Worm (Caenorhabditis elegans): ENCODE data around the gene T01G1.4.

The T01G1.4 gene

DNA sequence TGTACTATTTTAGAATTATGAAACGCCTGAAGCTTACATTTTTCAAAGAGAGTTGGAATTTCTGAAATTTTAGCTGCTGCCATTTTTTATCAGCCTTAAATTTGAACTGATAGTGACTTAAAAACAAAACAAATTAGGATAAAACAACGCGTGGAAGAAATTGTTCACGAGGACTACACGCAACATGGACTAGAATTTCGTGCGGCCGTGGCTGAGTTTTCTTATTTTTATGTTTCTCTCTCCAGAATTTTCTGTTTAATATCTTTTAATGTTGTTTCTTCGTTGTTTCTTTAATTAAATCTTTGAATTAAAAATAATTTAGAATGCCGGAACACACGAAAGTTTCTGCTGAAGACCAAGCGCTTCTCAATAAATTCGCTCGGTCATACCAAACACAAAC is 46.4 kb downstream of the T01G1.4 start, which contains the start of the genes B0035.3, B0035.22 and pfd-4 (continued):
- TF ChIP-seq nhr-237 (tag; optimal IDR thresholded peaks at IDR 0.05) (no peak), mab-5 (tag; optimal IDR thresholded peaks at IDR 0.05) (no peak)

DNA sequence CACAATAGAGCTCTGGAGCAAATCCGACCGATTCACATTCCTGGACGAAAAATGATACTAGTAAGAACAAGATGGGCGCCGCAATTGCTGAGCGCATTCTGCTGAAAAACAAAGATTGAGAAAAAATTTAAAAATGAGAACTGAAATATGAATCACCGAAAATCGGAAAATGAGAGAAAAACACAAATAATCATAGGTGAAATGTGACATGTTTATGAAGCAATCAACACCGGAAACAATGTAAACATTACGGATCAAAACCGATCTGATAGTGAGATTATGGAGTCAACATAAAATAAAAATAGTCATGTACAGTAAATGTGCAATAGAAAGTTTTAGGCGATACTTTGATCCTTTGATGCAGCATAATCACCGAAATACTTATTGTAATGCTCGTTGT is 47.4 kb downstream of the T01G1.4 start, which contains the start of gene dnj-2:
Gene dnj-2, minus strand, starts transcription at position 101 of the 400 bp plus-strand sequence.
- TF ChIP-seq fos-1 (tag; optimal IDR thresholded peaks at IDR 0.05) (no peak), alr-1 (tag; optimal IDR thresholded peaks at IDR 0.05) (no peak), ztf-1 (GFP tag; conservative IDR thresholded peaks at IDR 0.05) (no peak), nhr-129 (tag; optimal IDR thresholded peaks at IDR 0.05) (no peak)

DNA sequence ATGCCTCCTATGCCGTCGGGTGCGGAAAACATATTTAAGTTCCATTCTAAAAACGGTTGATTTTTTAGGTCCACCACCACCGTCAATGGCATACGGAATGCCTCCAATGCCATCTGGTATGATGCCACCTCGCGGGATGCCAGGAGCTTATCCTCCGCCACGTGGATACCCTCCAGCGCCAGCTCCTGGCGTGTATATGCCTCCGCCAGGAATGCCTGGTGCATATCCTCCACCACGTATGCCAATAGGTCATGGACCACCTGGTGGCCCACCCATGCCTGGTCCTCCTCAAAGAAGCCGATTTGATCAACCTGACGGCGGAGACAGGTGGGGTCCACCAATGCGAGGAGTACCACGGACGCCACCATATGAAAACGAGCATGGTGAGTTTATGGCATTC is 49.8 kb downstream of the T01G1.4 start:
- no peak for TF ChIP-seq lin-11 (tag; optimal IDR thresholded peaks at IDR 0.05)
- no peak for TF ChIP-seq lin-13 (GFP tag; optimal IDR thresholded peaks at IDR 0.05)
- no peak for TF ChIP-seq crh-2 (tag; optimal IDR thresholded peaks at IDR 0.05)
- no peak for TF ChIP-seq zag-1 (tag; optimal IDR thresholded peaks at IDR 0.05)
- no peak for TF ChIP-seq mbf-1 (tag; optimal IDR thresholded peaks at IDR 0.05)
- no peak for TF ChIP-seq skn-1 (tag; optimal IDR thresholded peaks at IDR 0.05)
- TF ChIP-seq nhr-129 (tag; optimal IDR thresholded peaks at IDR 0.05): no peak
- no peak for TF ChIP-seq egl-27 (tag; optimal IDR thresholded peaks at IDR 0.05)
- TF ChIP-seq sma-9 (GFP tag; optimal IDR thresholded peaks at IDR 0.05): no peak
- no peak for TF ChIP-seq sma-9 (tag; optimal IDR thresholded peaks at IDR 0.05)
- no peak for TF ChIP-seq alr-1 (tag; optimal IDR thresholded peaks at IDR 0.05)
- TF ChIP-seq nhr-25 (tag; optimal IDR thresholded peaks at IDR 0.05): no peak
- no peak for TF ChIP-seq lin-39 (tag; optimal IDR thresholded peaks at IDR 0.05)
- no peak for TF ChIP-seq snpc-4 (tag; optimal IDR thresholded peaks at IDR 0.05)
- no peak for TF ChIP-seq sma-3 (GFP tag; optimal IDR thresholded peaks at IDR 0.05)
- no peak for TF ChIP-seq nhr-77 (tag; optimal IDR thresholded peaks at IDR 0.05)
- no peak for TF ChIP-seq peb-1 (tag; optimal IDR thresholded peaks at IDR 0.05)
- no peak for TF ChIP-seq mab-5 (tag; optimal IDR thresholded peaks at IDR 0.05)
- no peak for TF ChIP-seq unc-55 (GFP tag; optimal IDR thresholded peaks at IDR 0.05)

DNA sequence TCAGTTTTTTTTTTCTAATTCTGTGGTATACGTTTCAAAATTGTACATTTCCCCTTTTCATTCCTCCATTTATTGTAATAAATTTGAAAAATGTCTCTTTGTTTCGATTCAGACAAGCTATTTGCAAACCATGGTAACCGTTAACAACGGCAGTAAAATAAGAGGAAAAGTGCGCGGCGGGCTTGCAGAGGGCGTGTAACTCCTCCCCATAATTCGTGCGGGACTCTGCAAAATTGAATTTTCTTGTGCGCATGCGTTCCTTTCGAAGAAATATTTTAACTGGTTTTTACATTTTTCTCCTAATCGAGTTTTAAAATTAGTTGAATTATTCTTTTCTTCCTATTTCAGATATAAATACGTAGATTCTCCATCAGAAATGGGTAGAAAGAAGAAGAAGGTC is 50.7 kb downstream of the T01G1.4 start, which contains the start of gene znf-207:
Gene znf-207, plus strand, starts transcription at position 349 of the 400 bp plus-strand sequence.
- TF ChIP-seq sma-9 (GFP tag; optimal IDR thresholded peaks at IDR 0.05) (peak; percentile 27), sma-9 (tag; optimal IDR thresholded peaks at IDR 0.05) (no peak), unc-55 (GFP tag; optimal IDR thresholded peaks at IDR 0.05) (peak; percentile 56), nhr-237 (tag; optimal IDR thresholded peaks at IDR 0.05) (no peak), nhr-129 (tag; optimal IDR thresholded peaks at IDR 0.05) (peak; percentile 43), ztf-1 (GFP tag; conservative IDR thresholded peaks at IDR 0.05) (no peak), sma-3 (GFP tag; optimal IDR thresholded peaks at IDR 0.05) (no peak), nhr-12 (tag; optimal IDR thresholded peaks at IDR 0.05) (no peak), unc-62 (GFP tag; optimal IDR thresholded peaks at IDR 0.05) (no peak), unc-39 (tag; optimal IDR thresholded peaks at IDR 0.05) (no peak), egl-27 (tag; optimal IDR thresholded peaks at IDR 0.05) (no peak), C34F6.9 (tag; optimal IDR thresholded peaks at IDR 0.05) (peak; percentile 57), ZK546.5 (tag; optimal IDR thresholded peaks at IDR 0.05) (no peak), lin-13 (GFP tag; optimal IDR thresholded peaks at IDR 0.05) (peak; percentile 41), blmp-1 (tag; optimal IDR thresholded peaks at IDR 0.05; ENCODE audit: insufficient read depth) (no peak), F13H6.1 (tag; optimal IDR thresholded peaks at IDR 0.05) (peak; percentile 43), fos-1 (tag; optimal IDR thresholded peaks at IDR 0.05) (peak; percentile 4), lsy-2 (tag; optimal IDR thresholded peaks at IDR 0.05) (peak in 1 of 2 experiments; percentile 49), mab-5 (tag; optimal IDR thresholded peaks at IDR 0.05) (no peak), nhr-10 (tag; optimal IDR thresholded peaks at IDR 0.05) (no peak), crh-2 (tag; optimal IDR thresholded peaks at IDR 0.05) (peak; percentile 6), aly-2 (tag; optimal IDR thresholded peaks at IDR 0.05) (no peak)

All from whole organism, L2 larva.